Fruit fly (Drosophila melanogaster): ENCODE results near the gene Acyp.
A peak's percentile ranks its signal among the peaks of the same experiment; 100 is the strongest.

Acyp gene

dm6 chr2L:13911783-13912182, at the start of gene Acyp:
Acyp (plus strand) TSS chr2L:13912083.
- TF ChIP-seq tj (GFP tag; optimal IDR thresholded peaks at IDR 0.05) (no peak), toe (GFP tag; optimal IDR thresholded peaks at IDR 0.05) (no peak), Crg-1 (GFP tag; optimal IDR thresholded peaks at IDR 0.05) (no peak), Hr96 (GFP tag; optimal IDR thresholded peaks at IDR 0.05) (no peak), CG12768 (GFP tag; optimal IDR thresholded peaks at IDR 0.05) (no peak), pad (GFP tag; optimal IDR thresholded peaks at IDR 0.05) (no peak), CG11617 (GFP tag; optimal IDR thresholded peaks at IDR 0.05) (no peak), CG33017 (tag; optimal IDR thresholded peaks at IDR 0.05) (no peak), cic (GFP tag; optimal IDR thresholded peaks at IDR 0.05) (no peak), kay (GFP tag; ENCODE audit: borderline replicate concordance) (no peak), CG7101 (tag; optimal IDR thresholded peaks at IDR 0.05) (no peak), Mnt (GFP tag; optimal IDR thresholded peaks at IDR 0.05) (no peak), CG14711 (tag; optimal IDR thresholded peaks at IDR 0.05) (no peak), Clk (GFP tag; optimal IDR thresholded peaks at IDR 0.05) (no peak), CG5204 (GFP tag; optimal IDR thresholded peaks at IDR 0.05) (no peak), bab1 (GFP tag; optimal IDR thresholded peaks at IDR 0.05) (no peak), ovo (GFP tag; optimal IDR thresholded peaks at IDR 0.05) (no peak), cnc (optimal IDR thresholded peaks at IDR 0.05) (no peak), CG7045 (GFP tag; optimal IDR thresholded peaks at IDR 0.05) (no peak), CG1620 (GFP tag; optimal IDR thresholded peaks at IDR 0.05) (no peak)

- no peak for TF ChIP-seq cic (GFP tag; optimal IDR thresholded peaks at IDR 0.05)
- no peak for TF ChIP-seq cnc (optimal IDR thresholded peaks at IDR 0.05)
- no peak for TF ChIP-seq CG7045 (GFP tag; optimal IDR thresholded peaks at IDR 0.05)
- TF ChIP-seq Mnt (GFP tag; optimal IDR thresholded peaks at IDR 0.05) = no peak
- no peak for TF ChIP-seq CG12768 (GFP tag; optimal IDR thresholded peaks at IDR 0.05)
- no peak for TF ChIP-seq ovo (GFP tag; optimal IDR thresholded peaks at IDR 0.05)
- TF ChIP-seq bab1 (GFP tag; optimal IDR thresholded peaks at IDR 0.05) = no peak
- TF ChIP-seq pad (GFP tag; optimal IDR thresholded peaks at IDR 0.05) = no peak
- no peak for TF ChIP-seq CG7101 (tag; optimal IDR thresholded peaks at IDR 0.05)
- no peak for TF ChIP-seq CG14711 (tag; optimal IDR thresholded peaks at IDR 0.05)
- no peak for TF ChIP-seq kay (GFP tag; ENCODE audit: borderline replicate concordance)
- TF ChIP-seq Hr96 (GFP tag; optimal IDR thresholded peaks at IDR 0.05) = no peak
- no peak for TF ChIP-seq Clk (GFP tag; optimal IDR thresholded peaks at IDR 0.05)
- TF ChIP-seq Crg-1 (GFP tag; optimal IDR thresholded peaks at IDR 0.05) = no peak
- TF ChIP-seq tj (GFP tag; optimal IDR thresholded peaks at IDR 0.05) = no peak
- TF ChIP-seq CG33017 (tag; optimal IDR thresholded peaks at IDR 0.05) = no peak
- no peak for TF ChIP-seq CG5204 (GFP tag; optimal IDR thresholded peaks at IDR 0.05)
- no peak for TF ChIP-seq toe (GFP tag; optimal IDR thresholded peaks at IDR 0.05)
- TF ChIP-seq CG11617 (GFP tag; optimal IDR thresholded peaks at IDR 0.05) = no peak
These were observed 44.2 kb upstream of the Acyp start for dm6 chr2L:13867653-13868052.

dm6 chr2L:13869400-13869799, 42.5 kb upstream of the Acyp start:
- no peak for TF ChIP-seq cic (GFP tag; optimal IDR thresholded peaks at IDR 0.05)
- TF ChIP-seq ovo (GFP tag; optimal IDR thresholded peaks at IDR 0.05) = no peak
- TF ChIP-seq CG7045 (GFP tag; optimal IDR thresholded peaks at IDR 0.05) = no peak
- no peak for TF ChIP-seq tj (GFP tag; optimal IDR thresholded peaks at IDR 0.05)
- TF ChIP-seq CG1620 (GFP tag; optimal IDR thresholded peaks at IDR 0.05) = no peak
- TF ChIP-seq kay (GFP tag; ENCODE audit: borderline replicate concordance) = no peak
- no peak for TF ChIP-seq toe (GFP tag; optimal IDR thresholded peaks at IDR 0.05)
- TF ChIP-seq pad (GFP tag; optimal IDR thresholded peaks at IDR 0.05) = no peak
- TF ChIP-seq CG7101 (tag; optimal IDR thresholded peaks at IDR 0.05) = no peak
- no peak for TF ChIP-seq cnc (optimal IDR thresholded peaks at IDR 0.05)
- no peak for TF ChIP-seq bab1 (GFP tag; optimal IDR thresholded peaks at IDR 0.05)
- TF ChIP-seq CG11617 (GFP tag; optimal IDR thresholded peaks at IDR 0.05) = no peak
- no peak for TF ChIP-seq CG33017 (tag; optimal IDR thresholded peaks at IDR 0.05)
- no peak for TF ChIP-seq Clk (GFP tag; optimal IDR thresholded peaks at IDR 0.05)
- TF ChIP-seq CG12768 (GFP tag; optimal IDR thresholded peaks at IDR 0.05) = no peak
- TF ChIP-seq CG14711 (tag; optimal IDR thresholded peaks at IDR 0.05) = no peak
- no peak for TF ChIP-seq Crg-1 (GFP tag; optimal IDR thresholded peaks at IDR 0.05)
- TF ChIP-seq Mnt (GFP tag; optimal IDR thresholded peaks at IDR 0.05) = no peak

dm6 chr2L:13873147-13873546, 38.7 kb upstream of the Acyp start:
- TF ChIP-seq toe (GFP tag; optimal IDR thresholded peaks at IDR 0.05) (no peak), kay (GFP tag; ENCODE audit: borderline replicate concordance) (peak; percentile 62)

dm6 chr2L:13876698-13877097, 35.2 kb upstream of the Acyp start:
- no peak for TF ChIP-seq Crg-1 (GFP tag; optimal IDR thresholded peaks at IDR 0.05)
- TF ChIP-seq kay (GFP tag; ENCODE audit: borderline replicate concordance) = no peak
- TF ChIP-seq cnc (optimal IDR thresholded peaks at IDR 0.05) = no peak
- no peak for TF ChIP-seq CG12768 (GFP tag; optimal IDR thresholded peaks at IDR 0.05)
- no peak for TF ChIP-seq CG14711 (tag; optimal IDR thresholded peaks at IDR 0.05)
- no peak for TF ChIP-seq toe (GFP tag; optimal IDR thresholded peaks at IDR 0.05)
- TF ChIP-seq CG5204 (GFP tag; optimal IDR thresholded peaks at IDR 0.05) = no peak
- no peak for TF ChIP-seq CG11617 (GFP tag; optimal IDR thresholded peaks at IDR 0.05)
- no peak for TF ChIP-seq tj (GFP tag; optimal IDR thresholded peaks at IDR 0.05)
- no peak for TF ChIP-seq Clk (GFP tag; optimal IDR thresholded peaks at IDR 0.05)
- no peak for TF ChIP-seq ovo (GFP tag; optimal IDR thresholded peaks at IDR 0.05)
- TF ChIP-seq CG33017 (tag; optimal IDR thresholded peaks at IDR 0.05) = no peak
- no peak for TF ChIP-seq CG1620 (GFP tag; optimal IDR thresholded peaks at IDR 0.05)
- no peak for TF ChIP-seq bab1 (GFP tag; optimal IDR thresholded peaks at IDR 0.05)
- no peak for TF ChIP-seq cic (GFP tag; optimal IDR thresholded peaks at IDR 0.05)

dm6 chr2L:13877934-13878580, 33.8 kb upstream of the Acyp start:
- no peak for TF ChIP-seq Crg-1 (GFP tag; optimal IDR thresholded peaks at IDR 0.05)
- TF ChIP-seq CG5204 (GFP tag; optimal IDR thresholded peaks at IDR 0.05) = no peak
- no peak for TF ChIP-seq bab1 (GFP tag; optimal IDR thresholded peaks at IDR 0.05)
- TF ChIP-seq CG33017 (tag; optimal IDR thresholded peaks at IDR 0.05) = peak; percentile 2
- no peak for TF ChIP-seq CG1620 (GFP tag; optimal IDR thresholded peaks at IDR 0.05)
- TF ChIP-seq kay (GFP tag; ENCODE audit: borderline replicate concordance) = peak; percentile 89
- TF ChIP-seq CG12768 (GFP tag; optimal IDR thresholded peaks at IDR 0.05) = peak; percentile 16
- TF ChIP-seq Clk (GFP tag; optimal IDR thresholded peaks at IDR 0.05) = no peak
- TF ChIP-seq cic (GFP tag; optimal IDR thresholded peaks at IDR 0.05) = peak; percentile 17
- TF ChIP-seq pad (GFP tag; optimal IDR thresholded peaks at IDR 0.05) = no peak

Measured in whole organism, adult.